Fruit fly (Drosophila melanogaster) Kc167 (cell line): ENCODE results near the gene hfp.

Experiments
- Myc ChIP-seq: fragments of >200 bp; optimal IDR thresholded peaks from 2 replicates; lab custom pipeline; 2017; ENCODE audit warnings: missing external identifiers
- Sin3A ChIP-seq: fragments of >200 bp; optimal IDR thresholded peaks from 2 replicates; lab custom pipeline; 2018; ENCODE audit warnings: missing external identifiers
- h ChIP-seq: fragments of >200 bp; optimal IDR thresholded peaks from 3 replicates; lab custom pipeline; 2018; ENCODE audit warnings: missing external identifiers
- insv ChIP-seq: fragments of >200 bp; optimal IDR thresholded peaks from 3 replicates; lab custom pipeline; 2018; ENCODE audit warnings: missing external identifiers
- psq ChIP-seq: fragments of >200 bp; optimal IDR thresholded peaks from 2 replicates; lab custom pipeline; 2017; ENCODE audit warnings: missing external identifiers
- ttk ChIP-seq: sonication (Bioruptor generic); optimal IDR thresholded peaks from 2 replicates; lab custom pipeline; 2017; ENCODE audit warnings: missing external identifiers

hfp gene

dm6 chr3L:1536487-1537337 is 34.3 kb upstream of the hfp start, which contains the start of the genes CG12091 and pns:
CG12091 (minus strand) TSS chr3L:1536835.
pns (plus strand) TSS chr3L:1537137.
- TF ChIP-seq Sin3A (no peak), psq (lab: Kevin White, UChicago) (no peak), h (no peak), ttk (lab: Kevin White, UChicago) (no peak), Myc (no peak), insv (lab: Kevin White, UChicago) (no peak)

dm6 chr3L:1533699-1534431 is 31.5 kb upstream of the hfp start, which contains the start of gene Iml1:
Iml1 (minus strand) TSS chr3L:1534034.
- peak; percentile 76 for TF ChIP-seq psq (lab: Kevin White, UChicago)
- TF ChIP-seq Sin3A = no peak
- TF ChIP-seq h = no peak
- TF ChIP-seq Myc = no peak
- TF ChIP-seq insv (lab: Kevin White, UChicago) = no peak
- no peak for TF ChIP-seq ttk (lab: Kevin White, UChicago)

- no peak for TF ChIP-seq Sin3A
Measured at dm6 chr3L:1531159-1531558, 28.8 kb upstream of the hfp start, which contains the start of gene Ir62a. Ir62a (minus strand) TSS chr3L:1531259.

- no peak for TF ChIP-seq Myc
- no peak for TF ChIP-seq ttk (lab: Kevin White, UChicago)
- no peak for TF ChIP-seq psq (lab: Kevin White, UChicago)
- no peak for TF ChIP-seq insv (lab: Kevin White, UChicago)
- no peak for TF ChIP-seq Sin3A
- no peak for TF ChIP-seq h
Measured at dm6 chr3L:1518715-1519603, 16.6 kb upstream of the hfp start.

dm6 chr3L:1517274-1518047 is 15.1 kb upstream of the hfp start:
- TF ChIP-seq ttk (lab: Kevin White, UChicago) = no peak
- no peak for TF ChIP-seq insv (lab: Kevin White, UChicago)
- TF ChIP-seq Myc = no peak
- TF ChIP-seq h = no peak
- TF ChIP-seq psq (lab: Kevin White, UChicago) = no peak
- no peak for TF ChIP-seq Sin3A

- TF ChIP-seq Sin3A = no peak
- no peak for TF ChIP-seq Myc
- no peak for TF ChIP-seq h
Measured at dm6 chr3L:1516631-1517273, 14.4 kb upstream of the hfp start, which contains the start of gene cue. cue (minus strand) TSS chr3L:1517271.

- no peak for TF ChIP-seq insv (lab: Kevin White, UChicago)
- no peak for TF ChIP-seq Myc
- no peak for TF ChIP-seq Sin3A
- TF ChIP-seq ttk (lab: Kevin White, UChicago) = no peak
- no peak for TF ChIP-seq psq (lab: Kevin White, UChicago)
- TF ChIP-seq h = no peak
Measured at dm6 chr3L:1515820-1516540, 13.6 kb upstream of the hfp start.

dm6 chr3L:1496408-1496807 is 6.0 kb downstream of the hfp start, which contains the start of gene CG12084:
CG12084 (minus strand) TSS chr3L:1496643.
- TF ChIP-seq h (no peak), Sin3A (no peak), Myc (no peak), psq (lab: Kevin White, UChicago) (no peak), ttk (lab: Kevin White, UChicago) (no peak), insv (lab: Kevin White, UChicago) (no peak)

- TF ChIP-seq insv (lab: Kevin White, UChicago) (no peak), Myc (no peak), ttk (lab: Kevin White, UChicago) (no peak), h (no peak), psq (lab: Kevin White, UChicago) (no peak), Sin3A (no peak)
Measured at dm6 chr3L:1495803-1496202, 6.6 kb downstream of the hfp start.

dm6 chr3L:1489523-1489922 is 12.9 kb downstream of the hfp start, which contains the start of gene stet:
stet (minus strand) TSS chr3L:1489547.
- TF ChIP-seq psq (lab: Kevin White, UChicago) = no peak
